Worm (Caenorhabditis elegans): Measurements from ENCODE around the gene Y53G8AM.4.
A peak's percentile ranks its signal among the peaks of the same experiment; 100 is the strongest.

The Y53G8AM.4 gene

DNA sequence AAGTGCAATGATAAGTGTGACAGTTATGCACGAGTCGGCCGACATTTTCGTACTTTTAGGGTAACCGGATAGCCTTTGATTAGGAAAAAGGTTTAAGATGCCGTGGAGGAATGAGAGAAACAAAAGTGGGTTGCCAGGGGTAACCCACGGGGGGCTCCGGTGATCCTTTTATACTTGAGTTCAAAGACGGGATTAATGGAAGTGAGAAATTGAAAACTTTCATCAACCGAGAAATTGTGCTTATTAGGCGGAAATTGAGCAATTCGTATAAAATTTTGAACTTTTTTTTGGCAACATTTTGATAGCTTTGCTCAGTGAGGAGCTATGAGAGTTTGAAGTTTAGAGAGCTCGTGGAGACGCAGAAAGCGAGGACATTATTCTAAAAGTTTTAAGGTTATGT lies at the start of gene Y53G8AM.4:
Gene Y53G8AM.4 (minus strand): TSS at position 101 of the 400 bp plus-strand sequence.
- no peak for TF ChIP-seq F13C5.2 (tag; optimal IDR thresholded peaks at IDR 0.05)
- no peak for TF ChIP-seq tbx-11 (GFP tag; IDR thresholded peaks at IDR 0.05)
- TF ChIP-seq scrt-1 (GFP tag; IDR thresholded peaks at IDR 0.05) = no peak
- TF ChIP-seq hmbx-1 (tag; optimal IDR thresholded peaks at IDR 0.05) = no peak
- TF ChIP-seq sea-1 (GFP tag; conservative IDR thresholded peaks at IDR 0.05) = no peak

DNA sequence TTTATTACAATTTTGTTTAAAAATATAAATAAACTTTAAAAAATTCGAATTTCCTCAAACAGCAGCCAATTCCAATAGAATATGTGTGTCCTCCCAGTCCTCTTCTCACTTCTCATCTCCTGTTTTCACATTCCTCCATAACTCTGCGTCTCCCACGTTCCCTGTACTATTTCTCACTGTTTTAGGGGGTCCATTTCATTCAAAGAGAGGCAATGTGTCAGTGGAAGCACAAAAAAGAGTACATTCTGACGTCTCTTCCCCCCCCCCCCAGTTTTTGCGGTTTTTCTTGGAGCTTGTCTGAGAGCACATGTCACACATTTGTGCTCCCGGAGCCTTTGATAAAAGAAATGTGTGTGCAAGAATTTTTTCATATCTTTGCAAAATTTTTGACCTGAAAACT lies 49.1 kb upstream of the Y53G8AM.4 start:
- TF ChIP-seq ets-7 (tag; optimal IDR thresholded peaks at IDR 0.05) (no peak), scrt-1 (GFP tag; IDR thresholded peaks at IDR 0.05) (no peak), ceh-36 (tag; optimal IDR thresholded peaks at IDR 0.05) (no peak), hmg-4 (GFP tag; optimal IDR thresholded peaks at IDR 0.05) (no peak), sea-1 (GFP tag; conservative IDR thresholded peaks at IDR 0.05) (no peak)

DNA sequence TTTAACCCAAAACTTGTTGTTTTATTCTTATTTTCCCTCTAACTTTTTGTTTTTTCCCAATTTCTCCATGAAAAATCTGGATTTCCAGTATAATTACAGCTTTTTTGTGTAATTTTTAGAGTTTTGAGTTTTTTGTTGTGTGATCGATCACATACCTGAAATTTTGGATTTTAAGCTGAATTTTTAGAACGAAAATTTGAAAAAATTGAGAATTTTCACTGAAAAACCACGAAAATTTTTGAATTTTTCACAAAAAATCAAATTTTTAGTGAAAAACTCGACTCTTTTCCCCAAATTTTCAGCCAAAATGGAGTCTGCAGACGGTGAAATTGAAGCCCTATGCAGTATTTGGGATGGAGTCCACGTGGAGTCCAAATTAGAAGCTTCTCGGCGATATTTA lies 41.7 kb upstream of the Y53G8AM.4 start, which contains the start of gene Y53G8AR.5:
Gene Y53G8AR.5 (plus strand): TSS at position 301 of the 400 bp plus-strand sequence.
- TF ChIP-seq ama-1 (optimal IDR thresholded peaks at IDR 0.05) (no peak), F13C5.2 (tag; optimal IDR thresholded peaks at IDR 0.05) (no peak), tbx-37 (GFP tag; conservative IDR thresholded peaks at IDR 0.05) (no peak), tbx-11 (GFP tag; IDR thresholded peaks at IDR 0.05) (no peak)

DNA sequence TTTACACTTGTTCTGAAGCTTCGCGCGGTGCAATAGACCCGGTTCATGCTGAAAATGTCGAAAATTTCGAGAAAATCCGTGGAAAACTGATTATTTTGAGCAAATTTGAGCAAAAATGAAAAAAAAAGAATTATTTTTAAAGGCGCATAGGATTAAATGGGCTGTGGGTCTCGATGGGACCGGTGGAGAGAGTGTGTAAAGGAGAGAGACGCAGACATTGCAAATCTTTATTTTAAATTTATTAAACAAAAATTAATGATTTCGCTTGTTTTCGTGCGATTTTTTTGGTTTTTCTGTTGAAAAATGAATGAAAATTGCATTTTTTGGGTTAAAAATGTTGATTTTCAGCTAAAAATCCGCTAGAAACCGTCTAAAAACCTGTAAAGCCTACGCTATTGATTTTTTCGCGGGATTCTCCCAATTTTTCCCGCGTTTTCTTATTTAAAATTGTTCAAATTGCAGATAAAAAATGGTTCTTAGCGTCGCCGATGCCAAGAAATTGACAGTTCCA lies 38.9 kb upstream of the Y53G8AM.4 start, which contains the start of the genes Y53G8AR.8 and Y53G8AR.6:
Gene Y53G8AR.8 (minus strand): TSS at position 48 of the 511 bp plus-strand sequence.
Gene Y53G8AR.6 (plus strand): TSS at position 461 of the 511 bp plus-strand sequence.
- TF ChIP-seq hnd-1 (tag; optimal IDR thresholded peaks at IDR 0.05) = no peak
- TF ChIP-seq sea-1 (GFP tag; conservative IDR thresholded peaks at IDR 0.05) = no peak
- TF ChIP-seq tra-4 (tag; optimal IDR thresholded peaks at IDR 0.05) = no peak
- TF ChIP-seq B0310.2 (tag; optimal IDR thresholded peaks at IDR 0.05) = no peak
- no peak for TF ChIP-seq ama-1 (optimal IDR thresholded peaks at IDR 0.05)
- no peak for TF ChIP-seq hmg-4 (GFP tag; optimal IDR thresholded peaks at IDR 0.05)
- peak; percentile 9 for TF ChIP-seq ceh-36 (tag; optimal IDR thresholded peaks at IDR 0.05)

DNA sequence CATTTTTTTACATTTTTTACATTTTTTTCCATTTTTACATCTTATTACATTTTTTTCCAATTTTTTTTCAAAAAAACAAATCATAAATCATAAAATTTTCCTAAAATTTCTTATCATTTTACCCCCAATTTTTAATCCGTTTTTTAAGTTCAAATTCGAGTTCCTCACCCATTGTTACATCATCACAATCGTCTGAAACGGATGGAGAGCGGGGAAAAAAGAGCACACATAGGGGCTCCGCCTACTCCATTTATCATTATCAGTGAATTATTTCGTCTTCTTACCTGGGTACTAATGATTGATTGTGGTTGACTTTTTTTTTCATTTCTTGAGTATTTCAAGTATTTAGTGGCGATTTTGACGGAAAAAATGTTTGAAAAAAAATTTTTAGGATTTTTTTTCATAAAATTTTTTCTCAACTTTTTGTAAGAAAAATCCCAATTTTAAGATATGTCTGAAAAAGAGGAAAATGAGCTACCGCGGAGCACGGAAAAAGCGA lies 26.4 kb upstream of the Y53G8AM.4 start, which contains the start of gene mfsd-8:
Gene mfsd-8 (plus strand): TSS at position 449 of the 499 bp plus-strand sequence.
- no peak for TF ChIP-seq B0310.2 (tag; optimal IDR thresholded peaks at IDR 0.05)
- no peak for TF ChIP-seq hnd-1 (tag; optimal IDR thresholded peaks at IDR 0.05)
- no peak for TF ChIP-seq tra-4 (tag; optimal IDR thresholded peaks at IDR 0.05)
- no peak for TF ChIP-seq hmbx-1 (tag; optimal IDR thresholded peaks at IDR 0.05)
- TF ChIP-seq F13C5.2 (tag; optimal IDR thresholded peaks at IDR 0.05) = no peak
- TF ChIP-seq aly-1 (tag; optimal IDR thresholded peaks at IDR 0.05) = no peak
- TF ChIP-seq ceh-13 (GFP tag; optimal IDR thresholded peaks at IDR 0.05) = no peak
- no peak for TF ChIP-seq ceh-36 (tag; optimal IDR thresholded peaks at IDR 0.05)
- TF ChIP-seq ets-7 (tag; optimal IDR thresholded peaks at IDR 0.05) = no peak
- no peak for TF ChIP-seq pes-1 (GFP tag; IDR thresholded peaks at IDR 0.05)
- no peak for TF ChIP-seq hmg-4 (GFP tag; optimal IDR thresholded peaks at IDR 0.05)
- TF ChIP-seq tbx-11 (GFP tag; IDR thresholded peaks at IDR 0.05) = no peak
- no peak for TF ChIP-seq flt-1 (GFP tag; IDR thresholded peaks at IDR 0.05)
- TF ChIP-seq scrt-1 (GFP tag; IDR thresholded peaks at IDR 0.05) = no peak

DNA sequence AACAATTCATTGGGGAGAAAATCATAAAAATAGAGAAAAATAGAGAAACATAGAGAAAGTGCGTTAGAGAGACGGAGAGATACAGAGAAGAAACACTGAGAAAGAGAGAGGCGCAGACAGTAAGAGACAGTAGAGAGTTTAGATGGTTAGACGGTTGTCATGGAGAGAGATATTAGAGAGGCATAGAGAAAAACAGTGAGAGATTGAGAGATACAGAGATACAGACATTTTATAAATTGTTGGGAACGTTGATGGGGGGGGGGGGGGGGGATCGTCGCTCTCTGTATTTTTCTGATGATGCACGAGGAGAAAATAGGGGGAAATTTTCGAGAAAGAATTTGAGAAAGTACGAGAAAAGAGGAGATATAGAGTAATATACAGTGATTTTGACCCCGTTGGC lies 23.8 kb upstream of the Y53G8AM.4 start:
- no peak for TF ChIP-seq tbx-37 (GFP tag; conservative IDR thresholded peaks at IDR 0.05)
- no peak for TF ChIP-seq F13C5.2 (tag; optimal IDR thresholded peaks at IDR 0.05)
- no peak for TF ChIP-seq ets-7 (tag; optimal IDR thresholded peaks at IDR 0.05)
- no peak for TF ChIP-seq tbx-11 (GFP tag; IDR thresholded peaks at IDR 0.05)
- no peak for TF ChIP-seq hnd-1 (tag; optimal IDR thresholded peaks at IDR 0.05)
- no peak for TF ChIP-seq hmbx-1 (tag; optimal IDR thresholded peaks at IDR 0.05)
- TF ChIP-seq pes-1 (GFP tag; IDR thresholded peaks at IDR 0.05) = no peak
- TF ChIP-seq flt-1 (GFP tag; IDR thresholded peaks at IDR 0.05) = no peak
- no peak for TF ChIP-seq aly-1 (tag; optimal IDR thresholded peaks at IDR 0.05)
- TF ChIP-seq ceh-36 (tag; optimal IDR thresholded peaks at IDR 0.05) = no peak
- TF ChIP-seq ama-1 (optimal IDR thresholded peaks at IDR 0.05) = no peak
- no peak for TF ChIP-seq B0310.2 (tag; optimal IDR thresholded peaks at IDR 0.05)
- no peak for TF ChIP-seq ceh-13 (GFP tag; optimal IDR thresholded peaks at IDR 0.05)
- TF ChIP-seq tra-4 (tag; optimal IDR thresholded peaks at IDR 0.05) = no peak
- TF ChIP-seq hmg-4 (GFP tag; optimal IDR thresholded peaks at IDR 0.05) = no peak

DNA sequence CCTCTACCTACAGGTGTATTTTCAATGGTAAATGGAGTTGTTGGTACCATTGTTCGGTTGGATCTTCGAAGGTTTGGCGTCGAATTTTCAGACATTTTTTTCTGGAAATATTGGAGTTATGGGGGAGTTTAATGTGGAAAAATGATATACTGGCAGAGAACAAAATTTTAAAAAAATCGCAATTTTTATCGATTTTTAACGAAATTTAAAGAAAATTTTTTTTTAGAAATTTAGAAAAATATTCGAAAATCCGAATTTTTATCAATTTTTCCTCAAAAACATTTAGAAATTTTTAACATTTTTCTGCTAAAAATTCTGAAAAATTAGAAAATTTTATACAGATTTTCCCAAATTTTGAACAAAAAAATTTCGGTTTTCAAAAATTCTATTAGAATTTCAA lies 23.1 kb upstream of the Y53G8AM.4 start, which contains the start of gene Y53G8AM.8:
Gene Y53G8AM.8 (minus strand): TSS at position 101 of the 400 bp plus-strand sequence.
- no peak for TF ChIP-seq pes-1 (GFP tag; IDR thresholded peaks at IDR 0.05)
- TF ChIP-seq ceh-36 (tag; optimal IDR thresholded peaks at IDR 0.05) = no peak
- no peak for TF ChIP-seq ama-1 (optimal IDR thresholded peaks at IDR 0.05)
- TF ChIP-seq sea-1 (GFP tag; conservative IDR thresholded peaks at IDR 0.05) = no peak
- no peak for TF ChIP-seq tbx-11 (GFP tag; IDR thresholded peaks at IDR 0.05)

DNA sequence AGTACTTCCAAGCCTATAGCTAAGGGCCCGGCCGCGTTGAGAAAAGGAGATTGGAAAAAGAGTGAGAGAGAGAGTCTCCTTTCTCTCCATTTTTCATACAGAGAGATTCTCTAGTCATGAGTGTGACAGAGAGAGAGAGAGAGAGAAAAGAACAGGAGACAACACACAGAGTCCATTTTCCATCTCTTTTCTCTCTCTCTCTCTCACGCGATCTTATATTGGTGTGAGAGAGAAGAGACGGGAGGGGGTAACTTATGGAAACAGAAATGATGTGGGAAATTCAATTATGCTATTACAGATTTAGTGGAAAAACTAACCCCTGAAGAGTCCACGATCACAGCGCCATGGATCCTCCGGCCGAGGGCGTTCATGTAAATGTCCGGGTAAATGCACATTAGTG lies 17.7 kb upstream of the Y53G8AM.4 start:
- TF ChIP-seq ceh-13 (GFP tag; optimal IDR thresholded peaks at IDR 0.05) (no peak), tbx-11 (GFP tag; IDR thresholded peaks at IDR 0.05) (no peak), F13C5.2 (tag; optimal IDR thresholded peaks at IDR 0.05) (peak; percentile 6), B0310.2 (tag; optimal IDR thresholded peaks at IDR 0.05) (no peak)

DNA sequence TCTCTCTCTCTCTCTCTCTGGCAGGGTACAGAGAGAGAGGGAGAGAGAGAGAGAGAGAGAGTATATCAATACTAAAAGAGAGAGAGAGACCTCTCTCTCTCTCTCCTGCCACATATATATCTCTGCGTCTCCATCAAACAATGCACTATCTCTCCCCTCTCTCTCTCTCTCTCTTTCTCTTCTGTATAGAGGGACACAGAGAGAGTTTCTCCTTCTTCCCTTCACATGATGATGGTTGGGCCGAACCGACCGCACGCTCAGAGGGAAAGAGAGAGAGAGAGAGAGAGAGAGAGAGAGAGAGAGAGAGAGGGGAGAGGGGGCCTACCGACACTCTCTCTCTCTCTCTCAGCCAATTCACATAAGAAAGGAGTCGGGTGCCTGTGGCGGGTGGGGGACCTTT lies 16.2 kb upstream of the Y53G8AM.4 start:
- no peak for TF ChIP-seq hnd-1 (tag; optimal IDR thresholded peaks at IDR 0.05)
- no peak for TF ChIP-seq flt-1 (GFP tag; IDR thresholded peaks at IDR 0.05)
- TF ChIP-seq ceh-13 (GFP tag; optimal IDR thresholded peaks at IDR 0.05) = no peak
- TF ChIP-seq F13C5.2 (tag; optimal IDR thresholded peaks at IDR 0.05) = peak; percentile 52
- no peak for TF ChIP-seq hmbx-1 (tag; optimal IDR thresholded peaks at IDR 0.05)
- TF ChIP-seq aly-1 (tag; optimal IDR thresholded peaks at IDR 0.05) = no peak
- TF ChIP-seq hmg-4 (GFP tag; optimal IDR thresholded peaks at IDR 0.05) = no peak
- TF ChIP-seq ets-7 (tag; optimal IDR thresholded peaks at IDR 0.05) = no peak
- TF ChIP-seq sea-1 (GFP tag; conservative IDR thresholded peaks at IDR 0.05) = peak; percentile 56; the same call in 1 of the 2 replicates
- no peak for TF ChIP-seq ceh-36 (tag; optimal IDR thresholded peaks at IDR 0.05)
- no peak for TF ChIP-seq tbx-37 (GFP tag; conservative IDR thresholded peaks at IDR 0.05)
- TF ChIP-seq scrt-1 (GFP tag; IDR thresholded peaks at IDR 0.05) = no peak
- no peak for TF ChIP-seq ama-1 (optimal IDR thresholded peaks at IDR 0.05)
- TF ChIP-seq tra-4 (tag; optimal IDR thresholded peaks at IDR 0.05) = no peak
- no peak for TF ChIP-seq B0310.2 (tag; optimal IDR thresholded peaks at IDR 0.05)
- TF ChIP-seq tbx-11 (GFP tag; IDR thresholded peaks at IDR 0.05) = no peak
